Worm (Caenorhabditis elegans): Measurements from ENCODE around the gene msd-2.

DNA sequence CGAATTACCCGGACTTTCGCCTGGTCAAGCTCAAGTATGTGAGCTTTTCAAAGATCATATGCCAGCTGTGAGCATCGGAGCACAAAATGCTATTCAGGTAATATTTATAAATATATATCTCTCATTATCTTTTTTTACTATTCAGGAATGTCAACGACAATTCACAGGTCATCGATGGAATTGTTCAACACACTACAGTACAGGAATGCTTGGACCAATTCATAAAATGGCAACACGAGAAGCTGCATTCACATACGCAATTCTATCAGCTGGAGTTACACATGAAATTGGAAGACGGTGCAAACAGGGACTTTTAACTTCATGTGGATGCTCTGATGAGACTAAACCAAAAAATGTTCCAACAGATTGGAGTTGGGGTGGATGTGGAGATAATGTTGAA is 39.4 kb downstream of the msd-2 start:
- no peak for TF ChIP-seq fos-1 (tag; optimal IDR thresholded peaks at IDR 0.05)
- no peak for TF ChIP-seq ztf-11 (tag; optimal IDR thresholded peaks at IDR 0.05)
- TF ChIP-seq nhr-77 (tag; optimal IDR thresholded peaks at IDR 0.05), result no peak
- no peak for TF ChIP-seq nhr-28 (tag; optimal IDR thresholded peaks at IDR 0.05)
- no peak for TF ChIP-seq ama-1 (optimal IDR thresholded peaks at IDR 0.05)
- TF ChIP-seq blmp-1 (tag; optimal IDR thresholded peaks at IDR 0.05), result no peak
- TF ChIP-seq nhr-237 (tag; optimal IDR thresholded peaks at IDR 0.05), result no peak
- TF ChIP-seq nhr-20 (tag; optimal IDR thresholded peaks at IDR 0.05), result no peak

Measured in whole organism, L1 larva.